Worm (Caenorhabditis elegans) whole organism, young adult: ENCODE data around the gene Y10G11A.1.

Experiments
- B0019.2 ChIP-seq: fragments of 200-800 bp; sonication (Bioruptor generic); conservative IDR thresholded peaks from 2 replicates; pipeline ENCODE4 v1.3.6; 2022; ENCODE audit warnings: missing genetic modification reagents, missing genetic modification characterization, missing compliant biosample characterization
- B0035.1 ChIP-seq: sonication (generic microtip); optimal IDR thresholded peaks from 2 replicates; lab custom pipeline; 2016; ENCODE audit warnings: missing genetic modification characterization, mild to moderate bottlenecking, missing compliant biosample characterization, missing genotype, missing genetic modification reagents
- F10E7.11 ChIP-seq: sonication (generic microtip); optimal IDR thresholded peaks from 2 replicates; lab custom pipeline; 2017; ENCODE audit warnings: mild to moderate bottlenecking, missing genetic modification characterization, moderate library complexity, missing compliant biosample characterization
- F22D6.2 ChIP-seq: sonication (generic microtip); optimal IDR thresholded peaks from 2 replicates; lab custom pipeline; 2016; ENCODE audit warnings: mild to moderate bottlenecking, missing genetic modification characterization, missing compliant biosample characterization
- F39B2.1 ChIP-seq: fragments of 200-800 bp; sonication (Bioruptor generic); IDR thresholded peaks from 2 replicates; pipeline ENCODE4 v1.3.6; 2022; ENCODE audit warnings: missing genetic modification reagents, missing genetic modification characterization, missing compliant biosample characterization
- F52B5.7 ChIP-seq: sonication (generic microtip); optimal IDR thresholded peaks from 2 replicates; lab custom pipeline; 2016; ENCODE audit warnings: mild to moderate bottlenecking, missing genetic modification characterization, missing compliant biosample characterization
- F55B11.4 ChIP-seq: sonication (generic microtip); optimal IDR thresholded peaks from 2 replicates; lab custom pipeline; 2016; ENCODE audit warnings: missing compliant biosample characterization, missing genetic modification characterization, borderline replicate concordance; ENCODE audit not compliant: insufficient read depth
- Y53F4B.3 ChIP-seq: fragments of 200-800 bp; sonication (Bioruptor generic); IDR thresholded peaks from 2 replicates; pipeline ENCODE4 v1.3.6; 2022; ENCODE audit warnings: missing genetic modification reagents, missing genetic modification characterization, missing compliant biosample characterization
- akir-1 ChIP-seq: fragments of 200-800 bp; sonication (Bioruptor generic); optimal IDR thresholded peaks from 2 replicates; lab custom pipeline; 2018; ENCODE audit warnings: mild to moderate bottlenecking, missing genetic modification characterization, moderate library complexity, missing compliant biosample characterization
- ama-1 ChIP-seq, 3 experiments: fragments of 150-350 bp in 1 of 3; sonication (generic microtip) in 2 of 3; optimal IDR thresholded peaks; 2 replicates each; lab custom pipeline; 2014 to 2018; ENCODE audit warnings: missing biosample characterization in 2 of 3, missing genetic modification characterization in 2 of 3, missing genetic modification reagents in 2 of 3
- aptf-3 ChIP-seq: fragments of 200-800 bp; sonication (Bioruptor generic); IDR thresholded peaks from 2 replicates; pipeline ENCODE4 v1.3.6; 2022; ENCODE audit warnings: missing genetic modification characterization, missing compliant biosample characterization
- athp-1 ChIP-seq: sonication (generic microtip); optimal IDR thresholded peaks from 2 replicates; lab custom pipeline; 2017; ENCODE audit warnings: mild to moderate bottlenecking, missing genetic modification characterization, missing compliant biosample characterization
- attf-3 ChIP-seq: fragments of 200-800 bp; sonication (Bioruptor generic); conservative IDR thresholded peaks from 2 replicates; pipeline ENCODE4 v1.3.6; 2022; ENCODE audit warnings: missing genetic modification reagents, missing genetic modification characterization, missing compliant biosample characterization
- attf-6 ChIP-seq: fragments of 200-800 bp; sonication (Bioruptor generic); IDR thresholded peaks from 2 replicates; pipeline ENCODE4 v1.3.6; 2022; ENCODE audit warnings: missing genetic modification reagents, missing genetic modification characterization, missing compliant biosample characterization
- ceh-100 ChIP-seq: fragments of 200-800 bp; sonication (Bioruptor generic); IDR thresholded peaks from 2 replicates; pipeline ENCODE4 v1.3.6; 2022; ENCODE audit warnings: missing genetic modification reagents, missing genetic modification characterization, missing compliant biosample characterization
- ceh-27 ChIP-seq: fragments of 200-800 bp; sonication (Bioruptor generic); optimal IDR thresholded peaks from 2 replicates; lab custom pipeline; 2018; ENCODE audit warnings: mild to moderate bottlenecking, missing genetic modification characterization, moderate library complexity, missing compliant biosample characterization
- ceh-40 ChIP-seq: fragments of 200-800 bp; sonication (Bioruptor generic); IDR thresholded peaks from 2 replicates; pipeline ENCODE4 v1.3.6; 2022; ENCODE audit warnings: missing genetic modification characterization, missing compliant biosample characterization
- ceh-79 ChIP-seq: sonication (generic microtip); optimal IDR thresholded peaks from 2 replicates; lab custom pipeline; 2017; ENCODE audit warnings: mild to moderate bottlenecking, missing genetic modification characterization, missing compliant biosample characterization
- die-1 ChIP-seq: sonication (generic microtip); optimal IDR thresholded peaks from 2 replicates; lab custom pipeline; 2016; ENCODE audit warnings: missing genotype, mild to moderate bottlenecking, missing genetic modification characterization, missing compliant biosample characterization
- dpff-1 ChIP-seq: sonication (generic microtip); optimal IDR thresholded peaks from 2 replicates; lab custom pipeline; 2017; ENCODE audit warnings: mild to moderate bottlenecking, missing genetic modification characterization, missing compliant biosample characterization
- dpl-1 ChIP-seq: fragments of 150-350 bp; optimal IDR thresholded peaks from 2 replicates; lab custom pipeline; 2014; ENCODE audit warnings: missing biosample characterization, missing genetic modification reagents, missing genetic modification characterization
- egl-44 ChIP-seq: fragments of 200-800 bp; sonication (Bioruptor generic); IDR thresholded peaks from 2 replicates; pipeline ENCODE4 v1.3.6; 2022; ENCODE audit warnings: missing genetic modification reagents, missing genetic modification characterization, missing compliant biosample characterization
- egrh-3 ChIP-seq: fragments of 200-800 bp; sonication (Bioruptor generic); IDR thresholded peaks from 2 replicates; pipeline ENCODE4 v1.3.6; 2022; ENCODE audit warnings: missing genetic modification reagents, missing genetic modification characterization, missing compliant biosample characterization
- fkh-3 ChIP-seq: sonication (generic microtip); optimal IDR thresholded peaks from 2 replicates; lab custom pipeline; 2016; ENCODE audit warnings: mild to moderate bottlenecking, missing genetic modification characterization, missing compliant biosample characterization
- him-1 ChIP-seq: sonication (generic microtip); optimal IDR thresholded peaks from 2 replicates; lab custom pipeline; 2016; ENCODE audit warnings: missing genotype, missing genetic modification reagents, missing genetic modification characterization, missing compliant biosample characterization
- hlh-12 ChIP-seq: sonication (generic microtip); optimal IDR thresholded peaks from 2 replicates; lab custom pipeline; 2016; ENCODE audit warnings: missing genetic modification characterization, missing compliant biosample characterization
- hmg-1.2 ChIP-seq: fragments of 200-800 bp; sonication (Bioruptor generic); IDR thresholded peaks from 2 replicates; pipeline ENCODE4 v1.3.6; 2022; ENCODE audit warnings: missing genetic modification reagents, missing genetic modification characterization, missing compliant biosample characterization
- hmg-20 ChIP-seq: fragments of 200-800 bp; sonication (Bioruptor generic); IDR thresholded peaks from 2 replicates; pipeline ENCODE4 v1.3.6; 2022; ENCODE audit warnings: missing genetic modification reagents, missing genetic modification characterization, missing compliant biosample characterization
- hsf-1 ChIP-seq: fragments of 200-800 bp; sonication (Bioruptor generic); IDR thresholded peaks from 2 replicates; pipeline ENCODE4 v1.3.6; 2022; ENCODE audit warnings: missing genetic modification reagents, missing genetic modification characterization, missing compliant biosample characterization
- let-526 ChIP-seq: fragments of 200-800 bp; sonication (Bioruptor generic); IDR thresholded peaks from 2 replicates; pipeline ENCODE4 v1.3.6; 2022; ENCODE audit warnings: missing genetic modification reagents, missing genetic modification characterization, missing compliant biosample characterization
- lin-26 ChIP-seq: fragments of 200-800 bp; sonication (Bioruptor generic); IDR thresholded peaks from 2 replicates; pipeline ENCODE4 v1.3.6; 2022; ENCODE audit warnings: missing genetic modification reagents, missing genetic modification characterization, missing compliant biosample characterization
- lsy-27 ChIP-seq: sonication (generic microtip); optimal IDR thresholded peaks from 2 replicates; lab custom pipeline; 2017; ENCODE audit warnings: missing genetic modification characterization, mild to moderate bottlenecking, missing compliant biosample characterization, antibody characterized with exemption, missing genotype, borderline replicate concordance; ENCODE audit not compliant: insufficient read depth
- madf-6 ChIP-seq: fragments of 200-800 bp; sonication (Bioruptor generic); IDR thresholded peaks from 2 replicates; pipeline ENCODE4 v1.3.6; 2022; ENCODE audit warnings: missing genetic modification reagents, missing genetic modification characterization, missing compliant biosample characterization
- nfyb-1 ChIP-seq: fragments of 200-800 bp; sonication (Bioruptor generic); IDR thresholded peaks from 2 replicates; pipeline ENCODE4 v1.3.6; 2022; ENCODE audit warnings: missing genetic modification reagents, missing genetic modification characterization, missing compliant biosample characterization
- nhr-90 ChIP-seq: sonication (generic microtip); optimal IDR thresholded peaks from 2 replicates; lab custom pipeline; 2016; ENCODE audit warnings: missing genotype, mild to moderate bottlenecking, missing genetic modification characterization, missing compliant biosample characterization
- rcor-1 ChIP-seq: fragments of 200-800 bp; sonication (Bioruptor generic); IDR thresholded peaks from 2 replicates; pipeline ENCODE4 v1.3.6; 2022; ENCODE audit warnings: missing genetic modification reagents, missing genetic modification characterization, missing compliant biosample characterization
- sdz-38 ChIP-seq: sonication (generic microtip); optimal IDR thresholded peaks from 2 replicates; lab custom pipeline; 2016; ENCODE audit warnings: missing genotype, missing genetic modification characterization, missing compliant biosample characterization
- sea-2 ChIP-seq: fragments of 200-800 bp; sonication (Bioruptor generic); IDR thresholded peaks from 2 replicates; pipeline ENCODE4 v1.3.6; 2022; ENCODE audit warnings: missing genetic modification characterization, missing compliant biosample characterization
- snpc-1.1 ChIP-seq: sonication (generic microtip); optimal IDR thresholded peaks from 2 replicates; lab custom pipeline; 2017; ENCODE audit warnings: missing genetic modification characterization, mild to moderate bottlenecking, missing compliant biosample characterization, antibody characterized with exemption, moderate library complexity, missing genotype, missing genetic modification reagents; ENCODE audit not compliant: insufficient read depth
- snpc-1.3 ChIP-seq: sonication (generic microtip); optimal IDR thresholded peaks from 2 replicates; lab custom pipeline; 2017; ENCODE audit warnings: missing genetic modification characterization, mild to moderate bottlenecking, missing compliant biosample characterization, antibody characterized with exemption, moderate library complexity, missing genotype, missing genetic modification reagents; ENCODE audit not compliant: insufficient read depth
- snpc-3.4 ChIP-seq: sonication (generic microtip); optimal IDR thresholded peaks from 2 replicates; lab custom pipeline; 2017; ENCODE audit warnings: missing genetic modification characterization, mild to moderate bottlenecking, missing compliant biosample characterization, antibody characterized with exemption, moderate library complexity, missing genotype, missing genetic modification reagents
- snpc-4 ChIP-seq, 5 experiments: fragments of 150-350 bp in 1 of 5; sonication (generic microtip) in 4 of 5; optimal IDR thresholded peaks; 2 replicates each; lab custom pipeline; 2014 to 2018; ENCODE audit warnings: missing genetic modification characterization in 5 of 5, missing biosample characterization in 3 of 5, antibody characterized with exemption in 2 of 5, mild to moderate bottlenecking in 2 of 5, missing compliant biosample characterization in 2 of 5, missing genotype in 2 of 5, moderate library complexity in 2 of 5, missing genetic modification reagents in 1 of 5
- sptf-2 ChIP-seq: fragments of 200-800 bp; sonication (Bioruptor generic); optimal IDR thresholded peaks from 2 replicates; lab custom pipeline; 2018; ENCODE audit warnings: mild to moderate bottlenecking, missing genetic modification characterization, missing compliant biosample characterization
- tbx-9 ChIP-seq: sonication (generic microtip); optimal IDR thresholded peaks from 2 replicates; lab custom pipeline; 2016; ENCODE audit warnings: borderline replicate concordance, missing genetic modification characterization, inconsistent platforms, missing compliant biosample characterization
- tlf-1 ChIP-seq: fragments of 200-800 bp; sonication (Bioruptor generic); optimal IDR thresholded peaks from 2 replicates; lab custom pipeline; 2018; ENCODE audit warnings: mild to moderate bottlenecking, missing genetic modification characterization, missing compliant biosample characterization
- zim-3 ChIP-seq: sonication (generic microtip); optimal IDR thresholded peaks from 2 replicates; lab custom pipeline; 2017; ENCODE audit warnings: mild to moderate bottlenecking, missing genetic modification characterization, moderate library complexity, missing compliant biosample characterization
- ztf-6 ChIP-seq: fragments of 200-800 bp; sonication (Bioruptor generic); IDR thresholded peaks from 2 replicates; pipeline ENCODE4 v1.3.6; 2022; ENCODE audit warnings: missing genetic modification reagents, missing genetic modification characterization, missing compliant biosample characterization

Y10G11A.1 gene

DNA sequence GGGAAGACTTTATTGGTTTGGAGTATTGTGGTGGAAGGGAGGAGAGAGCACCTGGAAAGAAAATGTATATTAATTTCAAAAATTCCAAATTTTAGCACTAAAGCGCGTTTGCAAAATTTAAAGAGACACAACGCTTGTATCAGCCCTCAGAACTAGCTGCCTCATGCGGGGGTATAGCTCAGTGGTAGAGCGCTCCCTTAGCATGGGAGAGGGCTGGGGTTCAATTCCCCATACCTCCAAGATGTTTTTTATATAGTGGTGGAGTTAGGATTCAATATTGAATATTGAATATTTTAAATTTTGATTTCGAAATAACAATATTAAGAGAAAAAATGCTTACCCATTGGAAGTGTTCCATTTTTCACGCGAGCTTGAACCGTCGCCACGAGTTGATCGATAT lies 25.4 kb upstream of the Y10G11A.1 start:
- TF ChIP-seq hmg-20 (GFP tag; lab: Robert Waterston, UW), result peak; percentile 84
- TF ChIP-seq madf-6 (GFP tag; lab: Robert Waterston, UW), result peak; percentile 55
- peak; percentile 62 for TF ChIP-seq rcor-1 (GFP tag; lab: Robert Waterston, UW)
- peak; percentile 42 for TF ChIP-seq athp-1 (tag; lab: Kevin White, UChicago)
- TF ChIP-seq aptf-3, result 0 out of 2 replicates have a peak, but pooled peaks have one; percentile 55
- 0 out of 2 replicates have a peak, but pooled peaks have one; percentile 34 for TF ChIP-seq egrh-3 (GFP tag; lab: Robert Waterston, UW)
- TF ChIP-seq sptf-2 (GFP tag; lab: Kevin White, UChicago), result peak; percentile 81
- TF ChIP-seq F10E7.11 (tag; lab: Kevin White, UChicago), result no peak
- TF ChIP-seq ztf-6 (GFP tag; lab: Robert Waterston, UW), result no peak
- no peak for TF ChIP-seq akir-1 (GFP tag; lab: Kevin White, UChicago)
- TF ChIP-seq hlh-12 (tag; lab: Kevin White, UChicago), result peak; percentile 42
- no peak for TF ChIP-seq B0035.1 (tag; lab: Kevin White, UChicago)
- no peak for TF ChIP-seq tbx-9 (tag; lab: Kevin White, UChicago)
- TF ChIP-seq nfyb-1 (GFP tag; lab: Robert Waterston, UW), result peak; percentile 76
- peak; percentile 90 for TF ChIP-seq egl-44 (GFP tag; lab: Robert Waterston, UW)
- TF ChIP-seq snpc-4 (GFP tag; optimal IDR thresholded peaks at IDR 0.05; lab: Kevin White, UChicago), result peak; percentile 86
- TF ChIP-seq snpc-4 (tag; optimal IDR thresholded peaks at IDR 0.05; lab: Kevin White, UChicago), result peak; percentile 50 to 95 (median 92)
- no peak for TF ChIP-seq sdz-38
- no peak for TF ChIP-seq attf-3 (GFP tag; lab: Robert Waterston, UW)
- peak; percentile 64 for TF ChIP-seq F52B5.7 (tag; lab: Kevin White, UChicago)
- peak; percentile 94 for TF ChIP-seq attf-6 (GFP tag; lab: Robert Waterston, UW)
- peak; percentile 40 for TF ChIP-seq tlf-1 (GFP tag; lab: Kevin White, UChicago)
- peak; percentile 38 for TF ChIP-seq snpc-1.1 (tag; lab: Kevin White, UChicago)
- 0 out of 2 replicates have a peak, but pooled peaks have one; percentile 77 for TF ChIP-seq ceh-40
- peak; percentile 71 for TF ChIP-seq fkh-3 (tag; lab: Kevin White, UChicago)
- peak; percentile 88 for TF ChIP-seq snpc-1.3 (tag; lab: Kevin White, UChicago)
- peak; percentile 31 for TF ChIP-seq snpc-3.4 (tag; lab: Kevin White, UChicago)
- no peak for TF ChIP-seq let-526 (GFP tag; lab: Robert Waterston, UW)
- TF ChIP-seq sea-2 (GFP tag; lab: Robert Waterston, UW), result no peak
- peak; percentile 66 for TF ChIP-seq ceh-79 (tag; lab: Kevin White, UChicago)
- TF ChIP-seq B0019.2, result no peak
- no peak for TF ChIP-seq ama-1 (optimal IDR thresholded peaks at IDR 0.05; lab: Kevin White, UChicago)
- TF ChIP-seq ama-1 (GFP tag; optimal IDR thresholded peaks at IDR 0.05; lab: Kevin White, UChicago), result peak; percentile 31 to 88
- TF ChIP-seq F55B11.4 (tag; lab: Kevin White, UChicago), result no peak
- peak; percentile 58; the same call in 1 of the 2 replicates for TF ChIP-seq hsf-1 (GFP tag; lab: Robert Waterston, UW)
- peak; percentile 26 for TF ChIP-seq zim-3 (tag; lab: Kevin White, UChicago)
- TF ChIP-seq ceh-100 (GFP tag; lab: Robert Waterston, UW), result peak; percentile 68
- TF ChIP-seq dpl-1 (GFP tag; lab: Kevin White, UChicago), result no peak
- peak; percentile 89 for TF ChIP-seq lin-26 (GFP tag; lab: Robert Waterston, UW)
- peak; percentile 86 for TF ChIP-seq die-1 (tag; lab: Kevin White, UChicago)
- TF ChIP-seq dpff-1 (tag; lab: Kevin White, UChicago), result no peak
- TF ChIP-seq hmg-1.2 (GFP tag; lab: Robert Waterston, UW), result peak; percentile 66
- TF ChIP-seq him-1 (tag; lab: Kevin White, UChicago), result no peak
- TF ChIP-seq lsy-27 (tag; lab: Kevin White, UChicago), result no peak
- 0 out of 2 replicates have a peak, but pooled peaks have one; percentile 41 for TF ChIP-seq Y53F4B.3
- TF ChIP-seq F39B2.1 (GFP tag; lab: Robert Waterston, UW), result no peak
- TF ChIP-seq F22D6.2 (tag; lab: Kevin White, UChicago), result no peak
- peak; percentile 86 for TF ChIP-seq nhr-90 (tag; lab: Kevin White, UChicago)
- TF ChIP-seq ceh-27 (GFP tag; lab: Kevin White, UChicago), result peak; percentile 47
